Fruit fly (Drosophila melanogaster) Kc167 (cell line): Measurements from ENCODE around the gene ZnT77C.

Source experiments
- Myc ChIP-seq: fragments of >200 bp; optimal IDR thresholded peaks from 2 replicates; lab custom pipeline; 2017; ENCODE audit warnings: missing external identifiers
- Sin3A ChIP-seq: fragments of >200 bp; optimal IDR thresholded peaks from 2 replicates; lab custom pipeline; 2018; ENCODE audit warnings: missing external identifiers
- h ChIP-seq: fragments of >200 bp; optimal IDR thresholded peaks from 3 replicates; lab custom pipeline; 2018; ENCODE audit warnings: missing external identifiers
- psq ChIP-seq: fragments of >200 bp; optimal IDR thresholded peaks from 2 replicates; lab custom pipeline; 2017; ENCODE audit warnings: missing external identifiers
- ttk ChIP-seq: sonication (Bioruptor generic); optimal IDR thresholded peaks from 2 replicates; lab custom pipeline; 2017; ENCODE audit warnings: missing external identifiers

- TF ChIP-seq psq (lab: Kevin White, UChicago) (no peak), ttk (lab: Kevin White, UChicago) (no peak), h (lab: Kevin White, UChicago) (no peak), Myc (lab: Kevin White, UChicago) (no peak), Sin3A (lab: Kevin White, UChicago) (no peak)
Measured at dm6 chr3L:20525743-20526142, 31.0 kb upstream of the ZnT77C start.
